Worm (Caenorhabditis elegans) whole organism, L2 larva: Measurements from ENCODE around the gene R04A9.6.

Experiments
- C34F6.9 ChIP-seq: fragments of 150-350 bp; optimal IDR thresholded peaks from 2 replicates; lab custom pipeline; 2014; ENCODE audit warnings: missing biosample characterization, missing genetic modification characterization
- R02D3.7 ChIP-seq: fragments of 150-350 bp; optimal IDR thresholded peaks from 2 replicates; lab custom pipeline; 2014; ENCODE audit warnings: missing biosample characterization, missing genetic modification characterization
- Y55F3AM.14 ChIP-seq: fragments of 200-800 bp; sonication (Bioruptor generic); optimal IDR thresholded peaks from 2 replicates; lab custom pipeline; 2018; ENCODE audit warnings: mild to moderate bottlenecking, missing genetic modification characterization, missing compliant biosample characterization
- alr-1 ChIP-seq: fragments of 150-350 bp; optimal IDR thresholded peaks from 2 replicates; lab custom pipeline; 2014; ENCODE audit warnings: missing biosample characterization, missing genetic modification characterization
- ama-1 ChIP-seq: fragments of 150-350 bp; optimal IDR thresholded peaks from 2 replicates; lab custom pipeline; 2018; ENCODE audit warnings: inconsistent platforms
- blmp-1 ChIP-seq: sonication (generic microtip); optimal IDR thresholded peaks from 2 replicates; lab custom pipeline; 2017; ENCODE audit warnings: missing genetic modification characterization, mild to moderate bottlenecking, missing compliant biosample characterization, antibody characterized with exemption, moderate library complexity; ENCODE audit not compliant: insufficient read depth
- ceh-16 ChIP-seq: fragments of 150-350 bp; optimal IDR thresholded peaks from 2 replicates; lab custom pipeline; 2014; ENCODE audit warnings: missing biosample characterization, missing genetic modification characterization
- ceh-82 ChIP-seq: fragments of 150-350 bp; optimal IDR thresholded peaks from 2 replicates; lab custom pipeline; 2014; ENCODE audit warnings: missing biosample characterization, missing genetic modification characterization
- crh-2 ChIP-seq: sonication (generic microtip); optimal IDR thresholded peaks from 2 replicates; lab custom pipeline; 2017; ENCODE audit warnings: missing biosample characterization, missing genetic modification characterization
- dmd-4 ChIP-seq: sonication (generic microtip); optimal IDR thresholded peaks from 2 replicates; lab custom pipeline; 2017; ENCODE audit warnings: missing biosample characterization, missing genetic modification characterization
- egl-27 ChIP-seq: sonication (generic microtip); optimal IDR thresholded peaks from 3 replicates; lab custom pipeline; 2017; ENCODE audit warnings: missing biosample characterization, missing genetic modification reagents, missing genetic modification characterization
- elt-1 ChIP-seq: fragments of 150-350 bp; optimal IDR thresholded peaks from 2 replicates; lab custom pipeline; 2014; ENCODE audit warnings: missing biosample characterization, missing genetic modification characterization
- elt-3 ChIP-seq: sonication (generic microtip); optimal IDR thresholded peaks from 2 replicates; lab custom pipeline; 2017; ENCODE audit warnings: missing biosample characterization, missing genetic modification characterization
- fos-1 ChIP-seq: fragments of 150-350 bp; optimal IDR thresholded peaks from 2 replicates; lab custom pipeline; 2014; ENCODE audit warnings: missing biosample characterization, missing genetic modification characterization
- gmeb-1 ChIP-seq: fragments of 150-350 bp; optimal IDR thresholded peaks from 2 replicates; lab custom pipeline; 2014; ENCODE audit warnings: missing biosample characterization, missing genetic modification characterization
- lin-11 ChIP-seq: fragments of 150-350 bp; sonication (generic microtip); optimal IDR thresholded peaks from 2 replicates; lab custom pipeline; 2014; ENCODE audit warnings: missing biosample characterization, missing genetic modification characterization, inconsistent platforms, mixed read lengths
- lin-13 ChIP-seq: fragments of 150-350 bp; optimal IDR thresholded peaks from 2 replicates; lab custom pipeline; 2014; ENCODE audit warnings: missing biosample characterization, missing genetic modification reagents, missing genetic modification characterization
- lin-39 ChIP-seq: fragments of 150-350 bp; optimal IDR thresholded peaks from 2 replicates; lab custom pipeline; 2014; ENCODE audit warnings: missing biosample characterization, missing genetic modification reagents, missing genetic modification characterization
- lsy-2 ChIP-seq, 2 experiments: fragments of 150-350 bp in 1 of 2; sonication (generic microtip) in 1 of 2; optimal IDR thresholded peaks; 2 replicates each; lab custom pipeline; 2014 to 2017; ENCODE audit warnings: missing biosample characterization in 2 of 2, missing genetic modification characterization in 2 of 2
- mbf-1 ChIP-seq: sonication (generic microtip); optimal IDR thresholded peaks from 2 replicates; lab custom pipeline; 2017; ENCODE audit warnings: missing biosample characterization, missing genetic modification characterization
- mdl-1 ChIP-seq, 2 experiments: fragments of 150-350 bp in 1 of 2; sonication (generic microtip) in 1 of 2; optimal IDR thresholded peaks; 2 replicates each; lab custom pipeline; 2017; ENCODE audit warnings: missing biosample characterization in 2 of 2, missing genetic modification characterization in 2 of 2
- nhr-11 ChIP-seq: fragments of 150-350 bp; optimal IDR thresholded peaks from 2 replicates; lab custom pipeline; 2014; ENCODE audit warnings: missing biosample characterization, missing genetic modification characterization
- nhr-12 ChIP-seq: fragments of 150-350 bp; optimal IDR thresholded peaks from 2 replicates; lab custom pipeline; 2014; ENCODE audit warnings: missing biosample characterization, missing genetic modification characterization
- nhr-129 ChIP-seq: fragments of 150-350 bp; optimal IDR thresholded peaks from 2 replicates; lab custom pipeline; 2014; ENCODE audit warnings: missing biosample characterization, missing genetic modification characterization
- nhr-21 ChIP-seq: fragments of 150-350 bp; optimal IDR thresholded peaks from 2 replicates; lab custom pipeline; 2014; ENCODE audit warnings: missing biosample characterization, missing genetic modification characterization
- nhr-23 ChIP-seq: fragments of 150-350 bp; optimal IDR thresholded peaks from 2 replicates; lab custom pipeline; 2014; ENCODE audit warnings: missing biosample characterization, missing genetic modification reagents, missing genetic modification characterization
- nhr-237 ChIP-seq: fragments of 150-350 bp; optimal IDR thresholded peaks from 2 replicates; lab custom pipeline; 2014; ENCODE audit warnings: missing biosample characterization, missing genetic modification characterization
- nhr-25 ChIP-seq: fragments of 150-350 bp; sonication (generic microtip); optimal IDR thresholded peaks from 3 replicates; lab custom pipeline; 2014; ENCODE audit warnings: missing biosample characterization, missing genetic modification characterization
- nhr-6 ChIP-seq: fragments of 150-350 bp; optimal IDR thresholded peaks from 2 replicates; lab custom pipeline; 2014; ENCODE audit warnings: missing biosample characterization, missing genetic modification characterization
- nhr-77 ChIP-seq: fragments of 150-350 bp; optimal IDR thresholded peaks from 2 replicates; lab custom pipeline; 2014; ENCODE audit warnings: missing biosample characterization, missing genetic modification characterization
- peb-1 ChIP-seq: fragments of 150-350 bp; optimal IDR thresholded peaks from 2 replicates; lab custom pipeline; 2014; ENCODE audit warnings: missing biosample characterization, missing genetic modification characterization
- sem-4 ChIP-seq: fragments of 150-350 bp; optimal IDR thresholded peaks from 2 replicates; lab custom pipeline; 2014; ENCODE audit warnings: missing biosample characterization, missing genetic modification reagents, missing genetic modification characterization
- skn-1 ChIP-seq: sonication (generic microtip); optimal IDR thresholded peaks from 2 replicates; lab custom pipeline; 2017; ENCODE audit warnings: missing biosample characterization, missing genetic modification characterization
- sma-3 ChIP-seq: sonication (generic microtip); optimal IDR thresholded peaks from 2 replicates; lab custom pipeline; 2016; ENCODE audit warnings: missing genetic modification reagents, missing genetic modification characterization, missing compliant biosample characterization
- sma-9 ChIP-seq, 2 experiments: fragments of 150-350 bp in 1 of 2; sonication (generic microtip) in 1 of 2; optimal IDR thresholded peaks; 2 replicates each; lab custom pipeline; 2014 to 2016; ENCODE audit warnings: missing genetic modification characterization in 2 of 2, mild to moderate bottlenecking in 1 of 2, missing biosample characterization in 1 of 2, missing compliant biosample characterization in 1 of 2, missing genetic modification reagents in 1 of 2, moderate library complexity in 1 of 2
- snpc-4 ChIP-seq: fragments of 150-350 bp; optimal IDR thresholded peaks from 2 replicates; lab custom pipeline; 2014; ENCODE audit warnings: missing biosample characterization, missing genetic modification characterization
- unc-39 ChIP-seq: fragments of 150-350 bp; optimal IDR thresholded peaks from 2 replicates; lab custom pipeline; 2014; ENCODE audit warnings: missing biosample characterization, missing genetic modification characterization
- unc-55 ChIP-seq: fragments of 150-350 bp; sonication (generic microtip); optimal IDR thresholded peaks from 3 replicates; lab custom pipeline; 2014; ENCODE audit warnings: missing biosample characterization, missing genetic modification reagents, missing genetic modification characterization
- unc-62 ChIP-seq: fragments of 150-350 bp; optimal IDR thresholded peaks from 2 replicates; lab custom pipeline; 2014; ENCODE audit warnings: missing biosample characterization, missing genetic modification reagents, missing genetic modification characterization
- ztf-4 ChIP-seq: fragments of 150-350 bp; optimal IDR thresholded peaks from 2 replicates; lab custom pipeline; 2014; ENCODE audit warnings: missing biosample characterization, missing genetic modification characterization

Gene R04A9.6

DNA sequence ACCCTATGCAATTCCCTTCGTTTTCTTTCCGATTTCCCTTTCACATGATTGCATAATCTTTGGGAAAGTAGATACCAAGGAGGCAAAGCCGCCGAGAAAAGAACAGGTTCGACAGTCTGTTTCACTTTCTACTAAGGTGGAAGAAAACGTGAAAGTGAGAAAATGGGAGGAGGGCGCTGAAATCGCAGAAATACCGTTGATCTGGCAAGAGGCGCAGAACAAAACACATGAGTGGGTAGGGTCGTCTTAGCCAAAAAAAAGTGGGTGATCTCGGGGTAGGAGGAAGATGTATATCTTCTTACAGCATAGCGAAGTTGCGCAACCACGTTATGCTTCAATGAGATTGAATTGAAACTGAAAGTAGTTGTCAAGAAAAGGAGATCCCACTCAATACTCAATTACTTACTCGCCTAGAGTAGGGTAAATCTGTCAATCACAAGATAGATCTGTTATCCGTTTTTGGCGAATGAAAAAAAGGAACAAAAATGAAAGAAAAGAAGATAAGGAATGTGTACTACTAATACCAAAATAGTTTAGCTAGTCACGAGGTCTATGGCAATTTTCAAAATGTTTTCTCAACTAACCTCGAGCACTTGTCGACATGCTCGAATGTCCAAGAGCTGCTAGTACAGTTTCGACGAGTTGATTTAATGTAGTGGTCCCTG lies 35.8 kb downstream of the R04A9.6 start:
- TF ChIP-seq peb-1 (tag; lab: Kevin White, UChicago) (no peak), nhr-6 (tag; lab: Kevin White, UChicago) (no peak), egl-27 (no peak), lsy-2 (tag; optimal IDR thresholded peaks at IDR 0.05; lab: Kevin White, UChicago) (no peak), ztf-4 (no peak), R02D3.7 (tag; lab: Kevin White, UChicago) (no peak), blmp-1 (tag; lab: Kevin White, UChicago) (peak; percentile 98), elt-1 (no peak), nhr-129 (peak; percentile 15), sma-3 (GFP tag; lab: Kevin White, UChicago) (no peak), ama-1 (lab: Kevin White, UChicago) (no peak), unc-39 (tag; lab: Kevin White, UChicago) (no peak), ceh-16 (tag; lab: Kevin White, UChicago) (no peak), unc-55 (GFP tag; lab: Kevin White, UChicago) (no peak), sem-4 (tag; lab: Kevin White, UChicago) (peak; percentile 23), nhr-11 (no peak), mbf-1 (no peak), ceh-82 (no peak), elt-3 (tag; lab: Kevin White, UChicago) (no peak), lin-11 (no peak), nhr-21 (tag; lab: Kevin White, UChicago) (peak; percentile 7), mdl-1 (tag; optimal IDR thresholded peaks at IDR 0.05; lab: Kevin White, UChicago) (no peak), gmeb-1 (no peak), nhr-12 (no peak), nhr-25 (tag; lab: Kevin White, UChicago) (peak; percentile 70), lin-13 (no peak), snpc-4 (tag; lab: Kevin White, UChicago) (no peak), sma-9 (GFP tag; optimal IDR thresholded peaks at IDR 0.05; lab: Kevin White, UChicago) (peak; percentile 35), sma-9 (tag; optimal IDR thresholded peaks at IDR 0.05; lab: Kevin White, UChicago) (no peak)

DNA sequence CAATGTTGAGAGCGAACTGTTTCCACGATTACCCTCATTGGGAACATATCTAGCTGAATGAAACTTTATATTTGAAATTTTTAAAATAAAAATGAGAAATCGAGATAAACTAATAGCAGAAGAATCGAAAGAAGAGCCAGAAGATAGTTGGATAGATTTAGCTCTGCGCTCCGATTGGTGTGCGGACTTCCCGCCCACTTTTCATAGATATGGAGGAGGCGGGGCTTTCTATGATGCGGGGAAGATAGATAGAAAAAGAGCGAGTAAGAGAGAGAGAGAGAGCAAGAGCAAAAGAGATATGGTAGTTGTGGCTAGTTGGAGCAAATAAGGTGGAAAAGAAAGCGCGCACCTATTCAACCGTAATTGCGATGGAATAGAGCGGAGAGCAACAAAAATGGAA lies 36.4 kb downstream of the R04A9.6 start, which contains the start of gene dve-1:
TSS of gene dve-1 (minus strand) at position 66 of the 400 bp plus-strand sequence.
- TF ChIP-seq mdl-1 (tag; optimal IDR thresholded peaks at IDR 0.05; lab: Kevin White, UChicago): no peak
- no peak for TF ChIP-seq nhr-23 (tag; lab: Kevin White, UChicago)
- TF ChIP-seq R02D3.7 (tag; lab: Kevin White, UChicago): no peak
- no peak for TF ChIP-seq nhr-237 (tag; lab: Kevin White, UChicago)
- TF ChIP-seq Y55F3AM.14 (GFP tag; lab: Kevin White, UChicago): no peak
- no peak for TF ChIP-seq nhr-129
- no peak for TF ChIP-seq fos-1
- TF ChIP-seq lin-13: no peak
- no peak for TF ChIP-seq snpc-4 (tag; lab: Kevin White, UChicago)
- TF ChIP-seq ztf-4: no peak
- no peak for TF ChIP-seq nhr-77
- no peak for TF ChIP-seq sma-3 (GFP tag; lab: Kevin White, UChicago)
- no peak for TF ChIP-seq dmd-4 (tag; lab: Kevin White, UChicago)
- TF ChIP-seq crh-2 (tag; lab: Kevin White, UChicago): no peak
- no peak for TF ChIP-seq unc-62
- TF ChIP-seq mbf-1: no peak
- no peak for TF ChIP-seq nhr-21 (tag; lab: Kevin White, UChicago)
- no peak for TF ChIP-seq ceh-16 (tag; lab: Kevin White, UChicago)
- TF ChIP-seq lin-11: no peak

DNA sequence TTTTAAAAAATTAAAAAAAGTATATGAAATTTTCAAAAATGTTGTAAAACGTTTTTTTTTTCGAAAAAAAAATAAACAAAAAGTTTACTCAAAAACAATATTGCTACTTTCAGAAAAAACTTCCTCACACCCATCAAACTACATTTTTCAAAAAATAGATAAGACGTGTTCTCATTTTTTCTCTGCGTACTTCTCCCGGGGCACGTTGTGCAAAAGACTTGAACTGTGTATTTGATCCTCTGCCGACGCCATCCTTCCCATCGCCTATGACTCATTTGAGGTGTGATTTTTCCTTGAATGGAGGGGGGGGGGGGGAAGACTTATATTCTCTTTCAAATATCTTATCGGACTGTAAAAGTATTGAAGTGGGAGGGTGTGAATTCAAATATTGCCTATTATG lies 41.0 kb downstream of the R04A9.6 start:
- TF ChIP-seq fos-1 (peak; percentile 39), C34F6.9 (tag; lab: Kevin White, UChicago) (no peak)

DNA sequence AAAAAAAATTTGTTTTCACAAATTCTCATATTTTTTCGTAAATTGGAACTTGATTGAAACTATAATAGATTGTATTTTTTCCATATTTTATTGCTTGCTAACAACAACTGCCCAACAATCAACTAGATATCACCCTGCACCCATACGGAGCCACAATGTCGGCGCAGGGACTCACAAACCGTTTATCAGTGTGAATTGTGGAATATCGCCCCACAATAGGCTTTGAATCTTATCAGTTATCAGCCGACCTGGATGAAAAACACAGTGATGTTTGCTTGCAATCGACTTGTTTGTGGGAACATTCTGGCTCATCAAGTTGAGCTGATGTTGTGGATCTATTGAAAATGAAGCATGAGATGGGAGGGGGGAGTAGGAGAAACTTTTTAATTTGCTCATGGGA lies 41.7 kb downstream of the R04A9.6 start:
- no peak for TF ChIP-seq skn-1 (tag; lab: Kevin White, UChicago)
- TF ChIP-seq sma-9 (GFP tag; optimal IDR thresholded peaks at IDR 0.05; lab: Kevin White, UChicago): peak; percentile 15
- TF ChIP-seq sma-9 (tag; optimal IDR thresholded peaks at IDR 0.05; lab: Kevin White, UChicago): no peak
- no peak for TF ChIP-seq alr-1 (tag; lab: Kevin White, UChicago)
- no peak for TF ChIP-seq lin-39 (tag; lab: Kevin White, UChicago)
